Worm (Caenorhabditis elegans): ENCODE measurements around the gene rga-9.

Gene rga-9

ce11 chrII:15233219-15233618 lies 34.8 kb upstream of the rga-9 start:
- TF ChIP-seq cnd-1 (tag; optimal IDR thresholded peaks at IDR 0.05) (no peak), ceh-83 (GFP tag; optimal IDR thresholded peaks at IDR 0.05) (no peak), ces-1 (GFP tag; optimal IDR thresholded peaks at IDR 0.05) (no peak), blmp-1 (tag; optimal IDR thresholded peaks at IDR 0.05) (no peak), nhr-12 (tag; optimal IDR thresholded peaks at IDR 0.05) (no peak), sptf-1 (tag; optimal IDR thresholded peaks at IDR 0.05) (no peak), unc-62 (GFP tag; optimal IDR thresholded peaks at IDR 0.05) (no peak), nhr-237 (tag; optimal IDR thresholded peaks at IDR 0.05) (no peak), M03D4.4 (tag; optimal IDR thresholded peaks at IDR 0.05) (no peak), pha-4 (tag; optimal IDR thresholded peaks at IDR 0.05) (no peak), ceh-39 (tag; optimal IDR thresholded peaks at IDR 0.05) (no peak), ztf-11 (tag; optimal IDR thresholded peaks at IDR 0.05) (no peak), snpc-4 (tag; optimal IDR thresholded peaks at IDR 0.05) (no peak), lin-32 (GFP tag; optimal IDR thresholded peaks at IDR 0.05) (no peak)

ce11 chrII:15235597-15235996 lies 32.4 kb upstream of the rga-9 start:
- TF ChIP-seq snpc-4 (tag; optimal IDR thresholded peaks at IDR 0.05) (no peak), ceh-43 (GFP tag; optimal IDR thresholded peaks at IDR 0.05) (no peak), zip-8 (tag; optimal IDR thresholded peaks at IDR 0.05) (no peak), nhr-28 (tag; optimal IDR thresholded peaks at IDR 0.05) (no peak), flh-1 (GFP tag; optimal IDR thresholded peaks at IDR 0.05) (no peak), sptf-1 (tag; optimal IDR thresholded peaks at IDR 0.05) (no peak), elt-3 (tag; optimal IDR thresholded peaks at IDR 0.05) (no peak), bed-3 (GFP tag; optimal IDR thresholded peaks at IDR 0.05) (no peak), mep-1 (tag; optimal IDR thresholded peaks at IDR 0.05) (no peak), nhr-237 (tag; optimal IDR thresholded peaks at IDR 0.05) (no peak), cnd-1 (tag; optimal IDR thresholded peaks at IDR 0.05) (no peak)

- TF ChIP-seq ham-2 (GFP tag; optimal IDR thresholded peaks at IDR 0.05), result no peak
- no peak for TF ChIP-seq nhr-76 (tag; optimal IDR thresholded peaks at IDR 0.05)
- no peak for TF ChIP-seq ceh-43 (GFP tag; optimal IDR thresholded peaks at IDR 0.05)
- TF ChIP-seq unc-39 (tag; optimal IDR thresholded peaks at IDR 0.05), result no peak
- no peak for TF ChIP-seq nhr-2 (tag; optimal IDR thresholded peaks at IDR 0.05)
Observed at ce11 chrII:15237160-15237559, 30.9 kb upstream of the rga-9 start.

- TF ChIP-seq mls-2 (tag; optimal IDR thresholded peaks at IDR 0.05), result no peak
- TF ChIP-seq unc-62 (GFP tag; optimal IDR thresholded peaks at IDR 0.05), result no peak
- no peak for TF ChIP-seq ceh-83 (GFP tag; optimal IDR thresholded peaks at IDR 0.05)
- TF ChIP-seq unc-120 (tag; optimal IDR thresholded peaks at IDR 0.05; ENCODE audit: poor library complexity, severe bottlenecking), result no peak
- no peak for TF ChIP-seq nhr-12 (tag; optimal IDR thresholded peaks at IDR 0.05)
- no peak for TF ChIP-seq ces-1 (GFP tag; optimal IDR thresholded peaks at IDR 0.05)
- no peak for TF ChIP-seq cnd-1 (tag; optimal IDR thresholded peaks at IDR 0.05)
- no peak for TF ChIP-seq nhr-2 (tag; optimal IDR thresholded peaks at IDR 0.05)
- no peak for TF ChIP-seq sptf-1 (tag; optimal IDR thresholded peaks at IDR 0.05)
- TF ChIP-seq hlh-1 (tag; optimal IDR thresholded peaks at IDR 0.05), result no peak
- TF ChIP-seq mep-1 (tag; optimal IDR thresholded peaks at IDR 0.05), result no peak
- no peak for TF ChIP-seq elt-3 (tag; optimal IDR thresholded peaks at IDR 0.05)
- no peak for TF ChIP-seq lin-32 (GFP tag; optimal IDR thresholded peaks at IDR 0.05)
Observed at ce11 chrII:15239681-15240080, 28.3 kb upstream of the rga-9 start.

- TF ChIP-seq unc-62 (GFP tag; optimal IDR thresholded peaks at IDR 0.05) (no peak), ztf-11 (tag; optimal IDR thresholded peaks at IDR 0.05) (no peak), elt-1 (tag; optimal IDR thresholded peaks at IDR 0.05; ENCODE audit: borderline replicate concordance, insufficient read depth) (no peak), ces-1 (GFP tag; optimal IDR thresholded peaks at IDR 0.05) (no peak), M03D4.4 (tag; optimal IDR thresholded peaks at IDR 0.05) (no peak), mab-5 (tag; optimal IDR thresholded peaks at IDR 0.05) (no peak), drap-1 (GFP tag; optimal IDR thresholded peaks at IDR 0.05) (no peak), hlh-1 (tag; optimal IDR thresholded peaks at IDR 0.05) (no peak), unc-120 (tag; optimal IDR thresholded peaks at IDR 0.05; ENCODE audit: poor library complexity, severe bottlenecking) (no peak), sem-2 (GFP tag; optimal IDR thresholded peaks at IDR 0.05) (no peak)
Observed at ce11 chrII:15244870-15245269, 23.1 kb upstream of the rga-9 start.
